Fruit fly (Drosophila melanogaster): ENCODE results near the gene CG3457.

CG3457 gene

dm6 chrX:2221598-2221997, 34.0 kb downstream of the CG3457 start:
- no peak for TF ChIP-seq psq (optimal IDR thresholded peaks at IDR 0.05)
- TF ChIP-seq h (optimal IDR thresholded peaks at IDR 0.05) = no peak
- no peak for TF ChIP-seq Sin3A (optimal IDR thresholded peaks at IDR 0.05)
- no peak for TF ChIP-seq Myc (optimal IDR thresholded peaks at IDR 0.05)

- TF ChIP-seq Myc (optimal IDR thresholded peaks at IDR 0.05) = no peak
- no peak for TF ChIP-seq Sin3A (optimal IDR thresholded peaks at IDR 0.05)
- no peak for TF ChIP-seq ttk (optimal IDR thresholded peaks at IDR 0.05)
- no peak for TF ChIP-seq h (optimal IDR thresholded peaks at IDR 0.05)
- no peak for TF ChIP-seq psq (optimal IDR thresholded peaks at IDR 0.05)
- TF ChIP-seq insv (optimal IDR thresholded peaks at IDR 0.05) = no peak
Observed at dm6 chrX:2222181-2222790, 34.7 kb downstream of the CG3457 start, which contains the start of gene Vinc. TSS of gene Vinc (minus strand) at chrX:2222567.

- TF ChIP-seq ttk (optimal IDR thresholded peaks at IDR 0.05) (no peak), h (optimal IDR thresholded peaks at IDR 0.05) (no peak), Sin3A (optimal IDR thresholded peaks at IDR 0.05) (no peak), insv (optimal IDR thresholded peaks at IDR 0.05) (no peak), psq (optimal IDR thresholded peaks at IDR 0.05) (no peak), Myc (optimal IDR thresholded peaks at IDR 0.05) (no peak)
Observed at dm6 chrX:2223454-2223853, 35.8 kb downstream of the CG3457 start, which contains the start of gene CG14052. TSS of gene CG14052 (plus strand) at chrX:2223754.

dm6 chrX:2225138-2225537, 37.5 kb downstream of the CG3457 start, which contains the start of gene pcx:
TSS of gene pcx (plus strand) at chrX:2225296.
- TF ChIP-seq psq (optimal IDR thresholded peaks at IDR 0.05) (no peak), insv (optimal IDR thresholded peaks at IDR 0.05) (no peak), Myc (optimal IDR thresholded peaks at IDR 0.05) (no peak)
